Worm (Caenorhabditis elegans) whole organism, early embryonic: Measurements from ENCODE around the gene vps-26.

Source experiments
- B0310.2 ChIP-seq: sonication (generic microtip); optimal IDR thresholded peaks from 2 replicates; lab custom pipeline; 2016; ENCODE audit warnings: mild to moderate bottlenecking, missing genetic modification characterization, missing compliant biosample characterization
- F13C5.2 ChIP-seq: sonication (generic microtip); optimal IDR thresholded peaks from 2 replicates; lab custom pipeline; 2017; ENCODE audit warnings: mild to moderate bottlenecking, missing genetic modification characterization, inconsistent platforms, missing compliant biosample characterization
- aly-1 ChIP-seq: sonication (generic microtip); optimal IDR thresholded peaks from 2 replicates; lab custom pipeline; 2016; ENCODE audit warnings: missing genetic modification characterization, missing compliant biosample characterization
- ama-1 ChIP-seq: fragments of 150-350 bp; optimal IDR thresholded peaks from 2 replicates; lab custom pipeline; 2014
- ceh-13 ChIP-seq: fragments of 200-800 bp; sonication (Bioruptor generic); optimal IDR thresholded peaks from 2 replicates; lab custom pipeline; 2018; ENCODE audit warnings: mild to moderate bottlenecking, missing genetic modification characterization, missing compliant biosample characterization
- ceh-36 ChIP-seq: sonication (generic microtip); optimal IDR thresholded peaks from 2 replicates; lab custom pipeline; 2016; ENCODE audit warnings: missing genetic modification characterization, inconsistent platforms, missing compliant biosample characterization
- ets-7 ChIP-seq: sonication (generic microtip); optimal IDR thresholded peaks from 2 replicates; lab custom pipeline; 2016; ENCODE audit warnings: missing genotype, missing genetic modification characterization, missing compliant biosample characterization
- flt-1 ChIP-seq: fragments of 200-800 bp; sonication (Bioruptor generic); IDR thresholded peaks from 2 replicates; pipeline ENCODE4 v1.3.6; 2022; ENCODE audit warnings: missing genetic modification characterization, missing compliant biosample characterization
- hmbx-1 ChIP-seq: sonication (generic microtip); optimal IDR thresholded peaks from 2 replicates; lab custom pipeline; 2016; ENCODE audit warnings: mild to moderate bottlenecking, missing genetic modification characterization, missing compliant biosample characterization
- hmg-4 ChIP-seq: fragments of 200-800 bp; sonication (Bioruptor generic); optimal IDR thresholded peaks from 2 replicates; lab custom pipeline; 2018; ENCODE audit warnings: mild to moderate bottlenecking, missing genetic modification characterization, missing compliant biosample characterization
- hnd-1 ChIP-seq: sonication (generic microtip); optimal IDR thresholded peaks from 2 replicates; lab custom pipeline; 2016; ENCODE audit warnings: missing genetic modification characterization, missing compliant biosample characterization
- pes-1 ChIP-seq: fragments of 200-800 bp; sonication (Bioruptor generic); IDR thresholded peaks from 2 replicates; pipeline ENCODE4 v1.3.6; 2022; ENCODE audit warnings: missing genetic modification reagents, missing genetic modification characterization, missing compliant biosample characterization
- scrt-1 ChIP-seq: fragments of 200-800 bp; sonication (Bioruptor generic); IDR thresholded peaks from 2 replicates; pipeline ENCODE4 v1.3.6; 2022; ENCODE audit warnings: missing genetic modification characterization, missing compliant biosample characterization
- sea-1 ChIP-seq: fragments of 200-800 bp; sonication (Bioruptor generic); conservative IDR thresholded peaks from 2 replicates; pipeline ENCODE4 v1.3.6; 2022; ENCODE audit warnings: missing genetic modification characterization, missing compliant biosample characterization
- tbx-11 ChIP-seq: fragments of 200-800 bp; sonication (Bioruptor generic); IDR thresholded peaks from 2 replicates; pipeline ENCODE4 v1.3.6; 2022; ENCODE audit warnings: missing genetic modification characterization, missing compliant biosample characterization
- tbx-37 ChIP-seq: fragments of 200-800 bp; sonication (Bioruptor generic); conservative IDR thresholded peaks from 2 replicates; pipeline ENCODE4 v1.3.6; 2022; ENCODE audit warnings: missing genetic modification reagents, missing genetic modification characterization, missing compliant biosample characterization
- tra-4 ChIP-seq: sonication (generic microtip); optimal IDR thresholded peaks from 2 replicates; lab custom pipeline; 2017; ENCODE audit warnings: missing genetic modification characterization, missing compliant biosample characterization

vps-26 gene

ce11 chrIV:9341591-9341990 is at the start of gene vps-26:
Gene vps-26 (minus strand): TSS chrIV:9341790.
- TF ChIP-seq tbx-37 (no peak), hmg-4 (GFP tag; lab: Kevin White, UChicago) (no peak), B0310.2 (tag; lab: Kevin White, UChicago) (no peak), hmbx-1 (tag; lab: Kevin White, UChicago) (no peak), tra-4 (tag; lab: Kevin White, UChicago) (no peak), aly-1 (tag; lab: Kevin White, UChicago) (no peak), sea-1 (GFP tag; lab: Robert Waterston, UW) (no peak), tbx-11 (GFP tag; lab: Robert Waterston, UW) (no peak), F13C5.2 (no peak), ama-1 (no peak), ceh-36 (tag; lab: Kevin White, UChicago) (no peak), ets-7 (no peak), ceh-13 (GFP tag; lab: Kevin White, UChicago) (no peak), scrt-1 (GFP tag; lab: Robert Waterston, UW) (no peak), pes-1 (GFP tag; lab: Robert Waterston, UW) (no peak), hnd-1 (tag; lab: Kevin White, UChicago) (no peak), flt-1 (no peak)

- TF ChIP-seq ama-1 (no peak), scrt-1 (GFP tag; lab: Robert Waterston, UW) (no peak), aly-1 (tag; lab: Kevin White, UChicago) (no peak), ceh-36 (tag; lab: Kevin White, UChicago) (no peak), pes-1 (GFP tag; lab: Robert Waterston, UW) (no peak), flt-1 (no peak), tbx-37 (no peak), ets-7 (no peak), tbx-11 (GFP tag; lab: Robert Waterston, UW) (no peak), hmg-4 (GFP tag; lab: Kevin White, UChicago) (no peak), hnd-1 (tag; lab: Kevin White, UChicago) (no peak), sea-1 (GFP tag; lab: Robert Waterston, UW) (no peak), tra-4 (tag; lab: Kevin White, UChicago) (no peak), B0310.2 (tag; lab: Kevin White, UChicago) (no peak), ceh-13 (GFP tag; lab: Kevin White, UChicago) (no peak), hmbx-1 (tag; lab: Kevin White, UChicago) (no peak), F13C5.2 (no peak)
These were observed 44.4 kb upstream of the vps-26 start, which contains the start of gene daf-15 for ce11 chrIV:9386038-9386437. Gene daf-15 (plus strand): TSS chrIV:9386208.

- TF ChIP-seq B0310.2 (tag; lab: Kevin White, UChicago) (no peak), aly-1 (tag; lab: Kevin White, UChicago) (no peak), tbx-11 (GFP tag; lab: Robert Waterston, UW) (no peak), sea-1 (GFP tag; lab: Robert Waterston, UW) (no peak), ceh-13 (GFP tag; lab: Kevin White, UChicago) (no peak), flt-1 (no peak), scrt-1 (GFP tag; lab: Robert Waterston, UW) (no peak), ama-1 (no peak), pes-1 (GFP tag; lab: Robert Waterston, UW) (no peak), F13C5.2 (no peak), hnd-1 (tag; lab: Kevin White, UChicago) (no peak), hmg-4 (GFP tag; lab: Kevin White, UChicago) (no peak), hmbx-1 (tag; lab: Kevin White, UChicago) (no peak), tbx-37 (no peak), ets-7 (no peak), tra-4 (tag; lab: Kevin White, UChicago) (no peak), ceh-36 (tag; lab: Kevin White, UChicago) (no peak)
These were observed 43.2 kb upstream of the vps-26 start, which contains the start of gene C10C5.7 for ce11 chrIV:9384826-9385225. Gene C10C5.7 (plus strand): TSS chrIV:9385126.

ce11 chrIV:9381136-9381535 is 39.5 kb upstream of the vps-26 start, which contains the start of gene C10C5.5:
Gene C10C5.5 (plus strand): TSS chrIV:9381436.
- TF ChIP-seq ceh-13 (GFP tag; lab: Kevin White, UChicago) = no peak
- no peak for TF ChIP-seq ama-1
- TF ChIP-seq hmbx-1 (tag; lab: Kevin White, UChicago) = no peak
- no peak for TF ChIP-seq F13C5.2
- no peak for TF ChIP-seq scrt-1 (GFP tag; lab: Robert Waterston, UW)
- no peak for TF ChIP-seq flt-1
- TF ChIP-seq tra-4 (tag; lab: Kevin White, UChicago) = no peak
- no peak for TF ChIP-seq sea-1 (GFP tag; lab: Robert Waterston, UW)
- TF ChIP-seq B0310.2 (tag; lab: Kevin White, UChicago) = no peak
- no peak for TF ChIP-seq tbx-11 (GFP tag; lab: Robert Waterston, UW)
- no peak for TF ChIP-seq tbx-37

- TF ChIP-seq hmg-4 (GFP tag; lab: Kevin White, UChicago) = no peak
- TF ChIP-seq hmbx-1 (tag; lab: Kevin White, UChicago) = no peak
- TF ChIP-seq tra-4 (tag; lab: Kevin White, UChicago) = no peak
- no peak for TF ChIP-seq tbx-11 (GFP tag; lab: Robert Waterston, UW)
- no peak for TF ChIP-seq ceh-36 (tag; lab: Kevin White, UChicago)
- TF ChIP-seq flt-1 = no peak
- no peak for TF ChIP-seq B0310.2 (tag; lab: Kevin White, UChicago)
- no peak for TF ChIP-seq tbx-37
- TF ChIP-seq F13C5.2 = no peak
- TF ChIP-seq sea-1 (GFP tag; lab: Robert Waterston, UW) = no peak
These were observed 36.7 kb upstream of the vps-26 start, which contains the start of gene C10C5.4 for ce11 chrIV:9378272-9378671. Gene C10C5.4 (plus strand): TSS chrIV:9378552.

ce11 chrIV:9376550-9376949 is 35.0 kb upstream of the vps-26 start:
- TF ChIP-seq ets-7 (no peak), tbx-37 (no peak), ceh-36 (tag; lab: Kevin White, UChicago) (no peak), ama-1 (no peak), scrt-1 (GFP tag; lab: Robert Waterston, UW) (no peak), hmg-4 (GFP tag; lab: Kevin White, UChicago) (no peak), ceh-13 (GFP tag; lab: Kevin White, UChicago) (no peak), sea-1 (GFP tag; lab: Robert Waterston, UW) (no peak), hnd-1 (tag; lab: Kevin White, UChicago) (no peak), aly-1 (tag; lab: Kevin White, UChicago) (no peak), hmbx-1 (tag; lab: Kevin White, UChicago) (no peak), F13C5.2 (no peak), tbx-11 (GFP tag; lab: Robert Waterston, UW) (no peak), B0310.2 (tag; lab: Kevin White, UChicago) (no peak), pes-1 (GFP tag; lab: Robert Waterston, UW) (no peak), tra-4 (tag; lab: Kevin White, UChicago) (no peak), flt-1 (no peak)
